Worm (Caenorhabditis elegans) whole organism, L2 larva: ENCODE data around the gene F21G4.6.

Experiments
- C34F6.9 ChIP-seq: fragments of 150-350 bp; optimal IDR thresholded peaks from 2 replicates; lab custom pipeline; 2014; ENCODE audit warnings: missing biosample characterization, missing genetic modification characterization
- ZK546.5 ChIP-seq: sonication (generic microtip); optimal IDR thresholded peaks from 2 replicates; lab custom pipeline; 2017; ENCODE audit warnings: missing biosample characterization, missing genetic modification characterization
- ama-1 ChIP-seq: fragments of 150-350 bp; optimal IDR thresholded peaks from 2 replicates; lab custom pipeline; 2018; ENCODE audit warnings: inconsistent platforms
- mdl-1 ChIP-seq, 2 experiments: fragments of 150-350 bp in 1 of 2; sonication (generic microtip) in 1 of 2; optimal IDR thresholded peaks; 2 replicates each; lab custom pipeline; 2017; ENCODE audit warnings: missing biosample characterization in 2 of 2, missing genetic modification characterization in 2 of 2
- nhr-12 ChIP-seq: fragments of 150-350 bp; optimal IDR thresholded peaks from 2 replicates; lab custom pipeline; 2014; ENCODE audit warnings: missing biosample characterization, missing genetic modification characterization
- nhr-23 ChIP-seq: fragments of 150-350 bp; optimal IDR thresholded peaks from 2 replicates; lab custom pipeline; 2014; ENCODE audit warnings: missing biosample characterization, missing genetic modification reagents, missing genetic modification characterization
- snpc-4 ChIP-seq: fragments of 150-350 bp; optimal IDR thresholded peaks from 2 replicates; lab custom pipeline; 2014; ENCODE audit warnings: missing biosample characterization, missing genetic modification characterization
- unc-55 ChIP-seq: fragments of 150-350 bp; sonication (generic microtip); optimal IDR thresholded peaks from 3 replicates; lab custom pipeline; 2014; ENCODE audit warnings: missing biosample characterization, missing genetic modification reagents, missing genetic modification characterization

ce11 chrX:9882112-9882511 is 35.1 kb downstream of the F21G4.6 start, which contains the start of gene glo-1:
- TF ChIP-seq ama-1 (lab: Kevin White, UChicago) (no peak), snpc-4 (tag; lab: Kevin White, UChicago) (no peak), mdl-1 (tag; optimal IDR thresholded peaks at IDR 0.05; lab: Kevin White, UChicago) (no peak), nhr-23 (no peak), unc-55 (GFP tag; lab: Kevin White, UChicago) (no peak), C34F6.9 (no peak), ZK546.5 (tag; lab: Kevin White, UChicago) (no peak), nhr-12 (tag; lab: Kevin White, UChicago) (no peak)
